Worm (Caenorhabditis elegans) whole organism, young adult: ENCODE results near the gene F47E1.2.

ENCODE experiments used
- egl-44 ChIP-seq: fragments of 200-800 bp; sonication (Bioruptor generic); IDR thresholded peaks from 2 replicates; pipeline ENCODE4 v1.3.6; 2022; ENCODE audit warnings: missing genetic modification reagents, missing genetic modification characterization, missing compliant biosample characterization
- unc-62 ChIP-seq: fragments of 150-350 bp; optimal IDR thresholded peaks from 2 replicates; lab custom pipeline; 2014; ENCODE audit warnings: missing biosample characterization, missing genetic modification reagents, missing genetic modification characterization

- TF ChIP-seq egl-44 (GFP tag; lab: Robert Waterston, UW) = no peak
- TF ChIP-seq unc-62 = no peak
Measured at ce11 chrX:9062523-9062922, 5.1 kb downstream of the F47E1.2 start, which contains the start of gene F47E1.4.
